Worm (Caenorhabditis elegans): ENCODE measurements around the gene F57E7.2.

The F57E7.2 gene

DNA sequence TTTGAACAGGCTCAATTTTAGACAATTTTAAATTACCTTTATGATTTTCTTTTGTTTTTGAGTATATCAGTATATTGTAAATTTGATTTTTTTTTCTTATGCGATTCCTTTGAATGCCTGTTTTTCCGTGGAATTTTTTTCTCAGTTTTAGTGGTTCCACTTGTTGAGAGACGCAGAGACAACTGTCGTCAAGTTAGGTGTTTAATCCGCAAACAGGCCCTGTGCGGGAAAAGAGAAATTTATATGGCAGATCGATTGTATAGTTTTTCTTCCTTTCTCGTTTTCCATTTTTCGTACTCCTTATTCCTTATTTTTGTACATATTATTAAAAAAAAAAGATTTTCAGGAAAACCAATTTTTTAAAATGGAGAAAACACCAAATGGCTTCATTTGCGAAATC, 16.1 kb upstream of the F57E7.2 start, which contains the start of gene F36D3.1 (continued):
- TF ChIP-seq ceh-63 (GFP tag; optimal IDR thresholded peaks at IDR 0.05) (no peak), rnt-1 (tag; optimal IDR thresholded peaks at IDR 0.05) (peak; percentile 63), xbp-1 (tag; optimal IDR thresholded peaks at IDR 0.05) (peak; percentile 39), ceh-82 (tag; optimal IDR thresholded peaks at IDR 0.05) (peak; percentile 17 to 49 (median 28)), C04F5.9 (tag; optimal IDR thresholded peaks at IDR 0.05) (no peak), C34B4.2 (tag; optimal IDR thresholded peaks at IDR 0.05) (no peak), unc-86 (tag; optimal IDR thresholded peaks at IDR 0.05) (peak; percentile 7), Y116A8C.19 (tag; optimal IDR thresholded peaks at IDR 0.05; ENCODE audit: borderline replicate concordance) (no peak)

DNA sequence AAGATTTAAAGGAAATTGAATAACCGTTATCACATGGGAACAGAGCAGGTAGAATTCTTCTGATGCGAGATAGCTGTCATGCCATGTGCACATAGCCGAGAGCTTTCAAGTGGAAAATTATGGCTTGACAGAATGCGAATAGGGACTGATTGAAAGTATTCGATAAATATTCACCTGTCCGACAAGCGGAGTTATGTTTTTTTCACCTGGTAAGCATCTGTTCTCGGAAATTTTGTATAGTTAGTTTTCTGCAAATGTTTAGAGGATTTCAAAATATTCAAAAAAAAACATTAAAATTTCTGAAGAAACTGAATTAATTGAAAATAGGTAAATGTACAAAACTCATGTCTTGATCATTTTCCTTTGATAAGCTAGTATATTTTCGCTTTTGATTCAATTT, 14.6 kb upstream of the F57E7.2 start, which contains the start of gene srh-136:
Gene srh-136 (minus strand): TSS at position 93 of the 400 bp plus-strand sequence.
- TF ChIP-seq hlh-4 (tag; optimal IDR thresholded peaks at IDR 0.05) (peak; percentile 93), pqm-1 (tag; optimal IDR thresholded peaks at IDR 0.05) (no peak), fkh-8 (tag; optimal IDR thresholded peaks at IDR 0.05) (peak; percentile 4), C34B4.2 (tag; optimal IDR thresholded peaks at IDR 0.05) (no peak), skn-1 (tag; optimal IDR thresholded peaks at IDR 0.05) (no peak), nhr-85 (tag) (no peak)

DNA sequence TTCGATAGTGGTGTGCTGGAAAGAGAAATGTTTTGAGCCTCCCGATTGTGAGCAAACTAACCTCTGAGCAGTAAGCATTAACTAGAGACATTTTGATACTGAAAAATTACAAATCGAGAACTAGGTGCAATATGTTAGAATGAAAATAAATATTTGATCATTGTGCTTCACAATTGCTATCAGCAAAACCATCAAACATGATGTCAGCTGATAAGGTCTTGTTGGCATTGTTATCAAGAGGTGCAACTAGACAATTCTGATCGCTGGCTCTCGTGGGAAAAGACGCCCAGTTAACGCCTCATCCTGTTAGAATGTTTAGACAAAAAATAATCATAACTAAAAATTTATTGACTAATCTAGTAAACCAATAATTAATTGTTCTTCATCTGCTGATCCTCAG, 11.4 kb upstream of the F57E7.2 start, which contains the start of gene comt-2:
Gene comt-2 (minus strand): TSS at position 131 of the 400 bp plus-strand sequence.
- TF ChIP-seq egl-27 (tag; optimal IDR thresholded peaks at IDR 0.05) (no peak), ztf-11 (tag; optimal IDR thresholded peaks at IDR 0.05) (no peak), alr-1 (tag; optimal IDR thresholded peaks at IDR 0.05; ENCODE audit: borderline replicate concordance) (no peak), fkh-8 (tag; optimal IDR thresholded peaks at IDR 0.05) (no peak), ceh-90 (tag; optimal IDR thresholded peaks at IDR 0.05) (no peak), nhr-20 (tag; optimal IDR thresholded peaks at IDR 0.05) (peak; percentile 25), lin-35 (GFP tag; optimal IDR thresholded peaks at IDR 0.05) (peak in 1 of 2 experiments; percentile 26), unc-30 (tag; optimal IDR thresholded peaks at IDR 0.05) (no peak), snu-23 (GFP tag; optimal IDR thresholded peaks at IDR 0.05) (no peak), fos-1 (tag; optimal IDR thresholded peaks at IDR 0.05) (no peak), F16B12.6 (tag; optimal IDR thresholded peaks at IDR 0.05) (no peak), zip-4 (GFP tag; optimal IDR thresholded peaks at IDR 0.05) (no peak), pag-3 (tag; optimal IDR thresholded peaks at IDR 0.05; ENCODE audit: borderline replicate concordance, insufficient read depth) (no peak), elt-2 (tag; optimal IDR thresholded peaks at IDR 0.05) (peak; percentile 80), lin-15B (tag; optimal IDR thresholded peaks at IDR 0.05) (no peak), nhr-71 (tag; optimal IDR thresholded peaks at IDR 0.05) (no peak), nhr-19 (GFP tag; conservative IDR thresholded peaks at IDR 0.05) (no peak), aha-1 (tag; optimal IDR thresholded peaks at IDR 0.05) (no peak)

DNA sequence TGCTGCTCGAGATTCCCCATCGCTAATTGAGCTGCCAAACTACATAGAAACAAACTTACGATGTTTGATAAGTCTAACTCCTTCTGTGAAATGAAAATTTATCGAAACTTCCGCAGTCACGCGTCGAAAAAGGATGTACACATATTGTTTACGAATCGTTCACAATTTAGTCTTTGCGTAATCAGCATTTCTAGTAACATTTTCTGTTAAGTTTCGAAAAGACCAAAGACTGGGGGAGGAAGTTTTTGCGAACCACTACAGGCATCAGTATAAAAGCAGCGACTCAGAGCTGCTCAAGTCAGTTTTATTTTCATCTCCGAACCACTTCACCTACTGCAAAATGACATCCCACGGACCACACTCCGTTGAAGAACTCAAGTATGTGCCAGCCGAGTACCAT, 5.2 kb upstream of the F57E7.2 start, which contains the start of gene sqst-4:
Gene sqst-4 (plus strand): TSS at position 301 of the 400 bp plus-strand sequence.
- TF ChIP-seq ceh-8 (GFP tag; optimal IDR thresholded peaks at IDR 0.05) = no peak
- no peak for TF ChIP-seq nhr-19 (GFP tag; conservative IDR thresholded peaks at IDR 0.05)
- TF ChIP-seq nhr-85 (tag) = no peak
- TF ChIP-seq hlh-17 (GFP tag; optimal IDR thresholded peaks at IDR 0.05; ENCODE audit: borderline replicate concordance) = no peak
- TF ChIP-seq elt-2 (tag; optimal IDR thresholded peaks at IDR 0.05) = no peak
- no peak for TF ChIP-seq nhr-20 (tag; optimal IDR thresholded peaks at IDR 0.05)
- TF ChIP-seq zag-1 (tag; optimal IDR thresholded peaks at IDR 0.05) = no peak
- TF ChIP-seq fkh-8 (tag; optimal IDR thresholded peaks at IDR 0.05) = no peak
- TF ChIP-seq nhr-47 (tag; optimal IDR thresholded peaks at IDR 0.05) = no peak

DNA sequence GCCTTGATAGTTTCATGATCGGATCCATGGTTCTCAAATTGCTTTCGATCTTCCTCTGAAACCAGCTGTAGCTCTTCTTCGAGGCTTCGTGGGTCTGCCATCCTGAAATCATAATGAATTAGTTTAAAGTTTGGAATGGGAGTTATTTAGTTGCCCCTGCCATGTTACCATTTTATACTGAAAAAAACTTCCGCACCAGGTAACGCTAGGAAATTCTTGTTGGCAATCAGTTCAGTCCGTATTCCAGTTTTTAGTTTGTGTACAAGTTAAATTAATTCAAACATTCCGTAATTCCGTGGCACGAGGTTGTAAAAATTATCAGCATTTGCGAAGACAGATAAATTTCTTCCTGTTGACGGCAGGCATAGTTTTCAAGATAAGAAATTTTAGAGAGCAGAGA, 4.5 kb upstream of the F57E7.2 start, which contains the start of gene Y32B12A.5:
Gene Y32B12A.5 (minus strand): TSS at position 101 of the 400 bp plus-strand sequence.
- no peak for TF ChIP-seq nhr-28 (tag; optimal IDR thresholded peaks at IDR 0.05)
- TF ChIP-seq tlp-1 (tag; optimal IDR thresholded peaks at IDR 0.05) = no peak
- TF ChIP-seq Y116A8C.19 (tag; optimal IDR thresholded peaks at IDR 0.05; ENCODE audit: borderline replicate concordance) = no peak
- no peak for TF ChIP-seq ceh-88 (GFP tag; IDR thresholded peaks at IDR 0.05)
- no peak for TF ChIP-seq lsy-2 (tag; optimal IDR thresholded peaks at IDR 0.05)
- TF ChIP-seq F16B12.6 (tag; optimal IDR thresholded peaks at IDR 0.05) = no peak
- no peak for TF ChIP-seq nhr-19 (GFP tag; conservative IDR thresholded peaks at IDR 0.05)
- TF ChIP-seq dpl-1 (GFP tag; optimal IDR thresholded peaks at IDR 0.05) = no peak
- TF ChIP-seq unc-30 (tag; optimal IDR thresholded peaks at IDR 0.05) = no peak
- no peak for TF ChIP-seq sptf-1 (tag; optimal IDR thresholded peaks at IDR 0.05)
- no peak for TF ChIP-seq aly-2 (tag; optimal IDR thresholded peaks at IDR 0.05)
- no peak for TF ChIP-seq lin-39 (tag; optimal IDR thresholded peaks at IDR 0.05)
- no peak for TF ChIP-seq egl-13 (tag; optimal IDR thresholded peaks at IDR 0.05)
- no peak for TF ChIP-seq nhr-20 (tag; optimal IDR thresholded peaks at IDR 0.05)

Measured in whole organism, L1 larva.